Worm (Caenorhabditis elegans) whole organism, L4 larva: ENCODE measurements around the gene K02F6.3.

Experiments
- F26F4.8 ChIP-seq: fragments of 200-800 bp; sonication (Bioruptor generic); conservative IDR thresholded peaks from 2 replicates; pipeline ENCODE4 v1.3.6; 2022; ENCODE audit warnings: missing genetic modification characterization, missing compliant biosample characterization
- F44E2.7 ChIP-seq: fragments of 200-800 bp; sonication (Bioruptor generic); IDR thresholded peaks from 2 replicates; pipeline ENCODE4 v2.1.2; 2022; ENCODE audit warnings: missing genetic modification characterization, missing compliant biosample characterization
- T20F7.1 ChIP-seq: fragments of 200-800 bp; sonication (Bioruptor generic); optimal IDR thresholded peaks from 2 replicates; lab custom pipeline; 2018; ENCODE audit warnings: mild to moderate bottlenecking, missing genetic modification characterization, missing compliant biosample characterization
- Y105C5A.15 ChIP-seq: fragments of 200-800 bp; sonication (Bioruptor generic); IDR thresholded peaks from 2 replicates; pipeline ENCODE4 v1.3.6; 2022; ENCODE audit warnings: missing genetic modification characterization, missing compliant biosample characterization
- Y48G9A.11 ChIP-seq: fragments of 200-800 bp; sonication (Bioruptor generic); IDR thresholded peaks from 2 replicates; pipeline ENCODE4 v1.3.6; 2022; ENCODE audit warnings: missing genetic modification reagents, missing genetic modification characterization, missing compliant biosample characterization
- aha-1 ChIP-seq: fragments of 150-350 bp; peaks from one replicate; lab custom pipeline; 2014; ENCODE audit warnings: missing biosample characterization, missing genetic modification characterization
- attf-4 ChIP-seq: sonication (generic microtip); optimal IDR thresholded peaks from 3 replicates; lab custom pipeline; 2017; ENCODE audit warnings: missing biosample characterization, missing genetic modification characterization
- ceh-44 ChIP-seq: fragments of 200-800 bp; sonication (Bioruptor generic); IDR thresholded peaks from 2 replicates; pipeline ENCODE4 v1.3.6; 2022; ENCODE audit warnings: missing genetic modification reagents, missing genetic modification characterization, missing compliant biosample characterization
- daf-16 ChIP-seq, 3 experiments: sonication (generic microtip); optimal IDR thresholded peaks; 2 replicates each; lab custom pipeline; 2016 to 2017; ENCODE audit warnings: missing genetic modification characterization in 3 of 3, missing genetic modification reagents in 3 of 3, mild to moderate bottlenecking in 2 of 3, missing compliant biosample characterization in 2 of 3, missing biosample characterization in 1 of 3, moderate library complexity in 1 of 3
- daf-8 ChIP-seq: fragments of 200-800 bp; sonication (Bioruptor generic); IDR thresholded peaks from 2 replicates; pipeline ENCODE4 v1.3.6; 2022; ENCODE audit warnings: missing genetic modification characterization, missing compliant biosample characterization
- dpl-1 ChIP-seq: fragments of 150-350 bp; optimal IDR thresholded peaks from 2 replicates; lab custom pipeline; 2014; ENCODE audit warnings: missing biosample characterization, missing genetic modification reagents, missing genetic modification characterization
- dve-1 ChIP-seq: sonication (generic microtip); optimal IDR thresholded peaks from 2 replicates; lab custom pipeline; 2017; ENCODE audit warnings: antibody characterized with exemption, mild to moderate bottlenecking, missing genetic modification characterization, missing compliant biosample characterization; ENCODE audit not compliant: insufficient read depth
- egl-43 ChIP-seq: fragments of 200-800 bp; sonication (Bioruptor generic); IDR thresholded peaks from 2 replicates; pipeline ENCODE4 v1.3.6; 2022; ENCODE audit warnings: missing genetic modification reagents, missing genetic modification characterization, missing compliant biosample characterization
- fos-1 ChIP-seq: fragments of 150-350 bp; optimal IDR thresholded peaks from 2 replicates; lab custom pipeline; 2014; ENCODE audit warnings: missing biosample characterization, missing genetic modification characterization
- hlh-11 ChIP-seq: fragments of 200-800 bp; sonication (Bioruptor generic); optimal IDR thresholded peaks from 2 replicates; lab custom pipeline; 2018; ENCODE audit warnings: mild to moderate bottlenecking, missing genetic modification characterization, missing compliant biosample characterization
- hlh-30 ChIP-seq: sonication (generic microtip); optimal IDR thresholded peaks from 2 replicates; lab custom pipeline; 2017; ENCODE audit warnings: antibody characterized with exemption, mild to moderate bottlenecking, missing genetic modification characterization, missing compliant biosample characterization; ENCODE audit not compliant: insufficient read depth
- hmg-1.1 ChIP-seq: fragments of 200-800 bp; sonication (Bioruptor generic); IDR thresholded peaks from 2 replicates; pipeline ENCODE4 v1.3.6; 2022; ENCODE audit warnings: missing genetic modification reagents, missing genetic modification characterization, missing compliant biosample characterization
- lin-29 ChIP-seq: fragments of 200-800 bp; sonication (Bioruptor generic); IDR thresholded peaks from 2 replicates; pipeline ENCODE4 v1.3.6; 2022; ENCODE audit warnings: missing genetic modification reagents, missing genetic modification characterization, missing compliant biosample characterization
- lin-38 ChIP-seq: fragments of 200-800 bp; sonication (Bioruptor generic); IDR thresholded peaks from 2 replicates; pipeline ENCODE4 v1.3.6; 2022; ENCODE audit warnings: missing genetic modification reagents, missing genetic modification characterization, missing compliant biosample characterization
- lsy-2 ChIP-seq, 2 experiments: fragments of 150-350 bp in 1 of 2; sonication (generic microtip) in 1 of 2; optimal IDR thresholded peaks; 2 replicates each; lab custom pipeline; 2014 to 2017; ENCODE audit warnings: missing biosample characterization in 2 of 2, missing genetic modification characterization in 2 of 2
- madf-5 ChIP-seq, 2 experiments: fragments of 200-800 bp; sonication (Bioruptor generic); IDR thresholded peaks; 2 replicates each; pipeline ENCODE4 v1.3.6; 2022; ENCODE audit warnings: missing compliant biosample characterization in 2 of 2, missing genetic modification characterization in 2 of 2
- mdt-29 ChIP-seq: fragments of 200-800 bp; sonication (Bioruptor generic); IDR thresholded peaks from 2 replicates; pipeline ENCODE4 v1.3.6; 2022; ENCODE audit warnings: missing genetic modification reagents, missing genetic modification characterization, missing compliant biosample characterization
- mes-2 ChIP-seq: sonication (generic microtip); optimal IDR thresholded peaks from 2 replicates; lab custom pipeline; 2016; ENCODE audit warnings: missing genotype, mild to moderate bottlenecking, missing genetic modification characterization, missing compliant biosample characterization; ENCODE audit not compliant: poor library complexity, severe bottlenecking
- nhr-10 ChIP-seq: fragments of 150-350 bp; optimal IDR thresholded peaks from 2 replicates; lab custom pipeline; 2014; ENCODE audit warnings: missing biosample characterization, missing genetic modification characterization
- nhr-11 ChIP-seq: fragments of 150-350 bp; optimal IDR thresholded peaks from 2 replicates; lab custom pipeline; 2014; ENCODE audit warnings: missing biosample characterization, missing genetic modification characterization
- nhr-237 ChIP-seq: sonication (generic microtip); optimal IDR thresholded peaks from 2 replicates; lab custom pipeline; 2017; ENCODE audit warnings: missing biosample characterization, missing genetic modification characterization
- nhr-28 ChIP-seq: fragments of 150-350 bp; optimal IDR thresholded peaks from 2 replicates; lab custom pipeline; 2014; ENCODE audit warnings: missing biosample characterization, missing genetic modification characterization
- nhr-6 ChIP-seq: fragments of 150-350 bp; optimal IDR thresholded peaks from 2 replicates; lab custom pipeline; 2014; ENCODE audit warnings: missing biosample characterization, missing genetic modification characterization
- nhr-77 ChIP-seq: fragments of 150-350 bp; optimal IDR thresholded peaks from 2 replicates; lab custom pipeline; 2014; ENCODE audit warnings: missing biosample characterization, missing genetic modification characterization
- pqm-1 ChIP-seq: sonication (generic microtip); optimal IDR thresholded peaks from 2 replicates; lab custom pipeline; 2017; ENCODE audit warnings: missing biosample characterization, missing genetic modification characterization
- set-16 ChIP-seq: fragments of 200-800 bp; sonication (Bioruptor generic); IDR thresholded peaks from 2 replicates; pipeline ENCODE4 v1.3.6; 2022; ENCODE audit warnings: missing genetic modification reagents, missing genetic modification characterization, missing compliant biosample characterization
- snpc-1.2 ChIP-seq: fragments of 200-800 bp; sonication (Bioruptor generic); IDR thresholded peaks from 2 replicates; pipeline ENCODE4 v1.3.6; 2022; ENCODE audit warnings: missing genetic modification reagents, missing genetic modification characterization, missing compliant biosample characterization
- snpc-4 ChIP-seq: fragments of 150-350 bp; optimal IDR thresholded peaks from 2 replicates; lab custom pipeline; 2014; ENCODE audit warnings: missing biosample characterization, missing genetic modification characterization
- unc-62 ChIP-seq, 3 experiments: fragments of 150-350 bp in 1 of 3; sonication (generic microtip); optimal IDR thresholded peaks in 2 of 3; peaks in 1 of 3; 1 replicate in 1 of 3; 2 replicates in 2 of 3; lab custom pipeline; 2014 to 2017; ENCODE audit warnings: missing biosample characterization in 3 of 3, missing genetic modification characterization in 3 of 3, missing genetic modification reagents in 3 of 3, missing genotype in 1 of 3
- vab-7 ChIP-seq: fragments of 200-800 bp; sonication (Bioruptor generic); IDR thresholded peaks from 2 replicates; pipeline ENCODE4 v1.3.6; 2022; ENCODE audit warnings: missing genetic modification reagents, missing genetic modification characterization, missing compliant biosample characterization
- zip-11 ChIP-seq: fragments of 200-800 bp; sonication (Bioruptor generic); IDR thresholded peaks from 2 replicates; pipeline ENCODE4 v1.3.6; 2022; ENCODE audit warnings: missing genetic modification characterization, missing compliant biosample characterization
- ztf-11 ChIP-seq: fragments of 150-350 bp; optimal IDR thresholded peaks from 2 replicates; lab custom pipeline; 2014; ENCODE audit warnings: missing biosample characterization, missing genetic modification characterization

Gene K02F6.3

DNA sequence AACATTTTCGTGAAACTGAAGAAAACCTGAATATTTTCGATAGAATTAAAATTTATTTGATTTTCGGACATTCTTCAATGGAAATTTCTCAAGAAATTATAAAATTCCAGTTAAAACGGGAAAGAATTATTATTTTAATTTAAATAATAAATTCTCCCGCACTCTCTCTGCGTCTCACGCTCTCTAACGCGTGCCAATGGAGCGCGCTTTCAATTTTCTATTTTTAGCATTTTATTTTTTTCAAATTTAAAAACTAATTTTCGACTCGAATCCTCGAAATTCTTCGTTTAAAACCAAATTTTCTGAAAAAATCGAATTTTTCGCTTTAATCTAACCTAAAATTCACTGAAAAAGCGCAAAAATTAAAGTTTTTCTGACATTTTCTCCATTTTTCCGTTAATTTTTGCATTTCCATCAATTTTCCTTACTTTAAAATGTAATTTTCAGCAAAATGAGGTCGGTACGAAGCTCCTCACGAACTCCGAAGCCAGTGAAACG lies 41.5 kb upstream of the K02F6.3 start, which contains the start of gene gbas-1 (continued):
- TF ChIP-seq mes-2 (tag; lab: Kevin White, UChicago), result peak; percentile 56
- no peak for TF ChIP-seq nhr-11 (tag; lab: Kevin White, UChicago)
- no peak for TF ChIP-seq ztf-11 (tag; lab: Kevin White, UChicago)
- no peak for TF ChIP-seq egl-43 (GFP tag; lab: Robert Waterston, UW)
- no peak for TF ChIP-seq F26F4.8 (GFP tag; lab: Robert Waterston, UW)
- TF ChIP-seq lin-38 (GFP tag; lab: Robert Waterston, UW), result peak; percentile 89
- no peak for TF ChIP-seq hlh-30 (tag; lab: Kevin White, UChicago)
- TF ChIP-seq mdt-29 (GFP tag; lab: Robert Waterston, UW), result no peak
- TF ChIP-seq madf-5 (GFP tag; IDR thresholded peaks at IDR 0.05; lab: Robert Waterston, UW), result no peak
- TF ChIP-seq nhr-237 (tag; lab: Kevin White, UChicago), result no peak
- peak in 1 of 2 experiments; percentile 70 for TF ChIP-seq lsy-2 (tag; optimal IDR thresholded peaks at IDR 0.05; lab: Kevin White, UChicago)
- TF ChIP-seq F44E2.7 (GFP tag; lab: Robert Waterston, UW), result no peak
- TF ChIP-seq T20F7.1 (GFP tag; lab: Kevin White, UChicago), result no peak
- no peak for TF ChIP-seq daf-8 (GFP tag; lab: Robert Waterston, UW)
- no peak for TF ChIP-seq fos-1 (tag; lab: Kevin White, UChicago)
- no peak for TF ChIP-seq ceh-44 (GFP tag; lab: Robert Waterston, UW)
- TF ChIP-seq nhr-10 (tag; lab: Kevin White, UChicago), result no peak
- TF ChIP-seq dpl-1, result peak; percentile 72
- TF ChIP-seq Y48G9A.11 (GFP tag; lab: Robert Waterston, UW), result no peak
- no peak for TF ChIP-seq vab-7 (GFP tag; lab: Robert Waterston, UW)
- TF ChIP-seq dve-1 (tag; lab: Kevin White, UChicago), result no peak
- TF ChIP-seq nhr-6 (tag; lab: Kevin White, UChicago), result peak; percentile 6
- no peak for TF ChIP-seq hlh-11 (tag; lab: Kevin White, UChicago)

DNA sequence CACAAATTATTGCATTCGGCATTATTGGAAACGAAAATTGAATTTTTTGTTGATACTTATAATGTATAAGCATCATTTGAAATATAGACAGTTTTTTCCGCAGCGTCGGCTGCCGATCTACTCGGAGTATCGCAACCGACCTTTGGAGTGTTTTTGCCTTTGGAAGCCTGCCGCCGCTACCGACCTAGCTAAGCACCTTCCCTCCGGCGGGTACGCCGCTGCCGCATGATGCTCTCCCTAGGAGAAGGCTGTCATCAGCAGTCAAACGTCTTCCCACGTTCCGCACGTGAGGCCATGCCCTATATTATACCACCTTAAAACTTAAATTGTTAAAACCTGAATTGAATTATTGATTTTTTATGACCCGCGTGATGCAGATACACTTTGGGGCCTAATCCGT lies 27.5 kb upstream of the K02F6.3 start:
- TF ChIP-seq hmg-1.1 (GFP tag; lab: Robert Waterston, UW), result no peak
- TF ChIP-seq set-16 (GFP tag; lab: Robert Waterston, UW), result peak; percentile 75

ce11 chrII:2521960-2522359 lies 24.1 kb upstream of the K02F6.3 start, which contains the start of gene bath-13:
bath-13 (minus strand) TSS chrII:2522060.
- TF ChIP-seq aha-1 (tag; lab: Kevin White, UChicago) (peak; percentile 22), daf-16 (GFP tag; optimal IDR thresholded peaks at IDR 0.05; lab: Kevin White, UChicago) (no peak), daf-16 (tag; optimal IDR thresholded peaks at IDR 0.05; lab: Kevin White, UChicago) (no peak)

ce11 chrII:2525652-2526051 lies 20.4 kb upstream of the K02F6.3 start:
- TF ChIP-seq egl-43 (GFP tag; lab: Robert Waterston, UW) (no peak), lin-29 (GFP tag; lab: Robert Waterston, UW) (no peak), attf-4 (tag; lab: Kevin White, UChicago) (no peak), zip-11 (GFP tag; lab: Robert Waterston, UW) (no peak), unc-62 (GFP tag; optimal IDR thresholded peaks at IDR 0.05 in 1 of 2; lab: Kevin White, UChicago) (no peak), unc-62 (tag; optimal IDR thresholded peaks at IDR 0.05; lab: Kevin White, UChicago) (no peak), nhr-237 (tag; lab: Kevin White, UChicago) (no peak), pqm-1 (no peak), snpc-1.2 (GFP tag; lab: Robert Waterston, UW) (no peak), snpc-4 (no peak), nhr-11 (tag; lab: Kevin White, UChicago) (no peak), Y105C5A.15 (GFP tag; lab: Robert Waterston, UW) (no peak), nhr-77 (tag; lab: Kevin White, UChicago) (no peak), ztf-11 (tag; lab: Kevin White, UChicago) (no peak), nhr-28 (tag; lab: Kevin White, UChicago) (no peak)
